Worm (Caenorhabditis elegans): ENCODE results near the gene col-124.
A peak's percentile ranks its signal among the peaks of the same experiment; 100 is the strongest.

Gene col-124

DNA sequence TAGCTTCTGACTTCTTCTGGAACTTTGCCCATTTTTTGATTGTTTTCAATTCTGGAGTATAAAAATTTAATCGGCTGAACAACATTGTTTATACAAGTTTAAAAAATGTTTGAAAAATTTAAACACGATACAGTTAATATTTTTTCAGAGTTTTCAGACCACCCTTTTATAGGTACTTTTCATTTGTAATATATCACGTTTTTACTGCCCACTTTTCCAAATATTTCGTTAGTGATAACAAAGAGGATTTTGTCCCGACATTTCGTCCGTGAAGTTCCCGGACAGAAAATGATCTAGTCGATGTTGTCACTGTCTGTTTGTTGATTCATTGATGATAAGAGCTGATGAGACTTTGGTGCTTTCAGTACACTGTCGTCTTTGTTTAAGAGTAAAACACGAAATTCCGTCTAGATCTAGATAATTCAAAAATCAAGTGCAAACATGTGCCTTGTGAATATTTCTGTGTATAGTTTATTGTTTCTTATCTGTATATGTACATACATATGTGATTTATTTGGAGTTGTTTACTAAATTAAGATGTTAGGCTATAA lies 19.1 kb downstream of the col-124 start, which contains the start of gene ech-9:
ech-9 (minus strand) TSS at position 51 of the 551 bp plus-strand sequence.
- TF ChIP-seq zip-5 (tag; optimal IDR thresholded peaks at IDR 0.05) (no peak), elt-4 (tag; optimal IDR thresholded peaks at IDR 0.05) (no peak), fax-1 (tag; optimal IDR thresholded peaks at IDR 0.05) (no peak), C08G9.2 (tag; optimal IDR thresholded peaks at IDR 0.05) (no peak), ceh-45 (GFP tag; IDR thresholded peaks at IDR 0.05) (no peak), Y22D7AL.16 (tag; optimal IDR thresholded peaks at IDR 0.05) (no peak), ceh-19 (GFP tag; optimal IDR thresholded peaks at IDR 0.05) (no peak), hlh-13 (GFP tag; optimal IDR thresholded peaks at IDR 0.05) (no peak), ceh-31 (tag; optimal IDR thresholded peaks at IDR 0.05) (no peak), gmeb-2 (tag; optimal IDR thresholded peaks at IDR 0.05) (no peak), dve-1 (tag; optimal IDR thresholded peaks at IDR 0.05) (no peak)

ce11 chrIV:10236106-10236505 lies 19.9 kb downstream of the col-124 start:
- TF ChIP-seq tbx-2 (tag; optimal IDR thresholded peaks at IDR 0.05) (no peak), ceh-19 (GFP tag; optimal IDR thresholded peaks at IDR 0.05) (no peak)

ce11 chrIV:10239045-10239444 lies 22.8 kb downstream of the col-124 start, which contains the start of gene ech-8:
ech-8 (minus strand) TSS chrIV:10239176.
- peak; percentile 44 for TF ChIP-seq elt-2 (tag; optimal IDR thresholded peaks at IDR 0.05)
- no peak for TF ChIP-seq eyg-1 (tag; optimal IDR thresholded peaks at IDR 0.05)
- TF ChIP-seq K09A11.1 (tag; optimal IDR thresholded peaks at IDR 0.05; ENCODE audit: insufficient read depth) = no peak

DNA sequence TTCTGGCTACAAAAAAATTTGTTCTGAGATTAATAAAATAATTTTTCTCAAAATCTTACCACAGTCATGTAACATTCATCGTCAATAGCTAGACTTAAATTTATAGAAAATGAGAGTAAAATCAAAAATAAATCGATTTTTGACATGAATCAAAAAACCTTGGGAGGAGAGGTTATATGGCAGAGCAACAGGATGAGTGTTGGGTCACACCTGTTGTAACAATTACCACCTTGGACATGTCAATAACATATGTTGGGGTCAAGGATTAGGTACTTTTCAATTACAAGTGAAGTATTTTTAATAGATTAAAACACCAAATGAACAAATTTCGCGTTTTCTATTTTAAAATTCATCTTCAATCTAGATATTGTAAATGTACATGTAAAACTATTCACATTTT lies 25.4 kb downstream of the col-124 start, which contains the start of gene lipl-7:
lipl-7 (minus strand) TSS at position 165 of the 400 bp plus-strand sequence.
- no peak for TF ChIP-seq syd-9 (tag; optimal IDR thresholded peaks at IDR 0.05)
- TF ChIP-seq nhr-11 (tag; optimal IDR thresholded peaks at IDR 0.05) = no peak
- no peak for TF ChIP-seq ceh-24 (tag; optimal IDR thresholded peaks at IDR 0.05)
- no peak for TF ChIP-seq pros-1 (tag; optimal IDR thresholded peaks at IDR 0.05)
- no peak for TF ChIP-seq T23F11.4 (GFP tag; optimal IDR thresholded peaks at IDR 0.05)
- no peak for TF ChIP-seq nfya-1 (tag; optimal IDR thresholded peaks at IDR 0.05)
- TF ChIP-seq odd-2 (tag; optimal IDR thresholded peaks at IDR 0.05) = no peak
- no peak for TF ChIP-seq ceh-31 (tag; optimal IDR thresholded peaks at IDR 0.05)

- no peak for TF ChIP-seq ttx-3 (tag; optimal IDR thresholded peaks at IDR 0.05)
- no peak for TF ChIP-seq dve-1 (tag; optimal IDR thresholded peaks at IDR 0.05)
- no peak for TF ChIP-seq hlh-15 (tag; optimal IDR thresholded peaks at IDR 0.05)
These were observed 26.3 kb downstream of the col-124 start for ce11 chrIV:10242458-10243123.

DNA sequence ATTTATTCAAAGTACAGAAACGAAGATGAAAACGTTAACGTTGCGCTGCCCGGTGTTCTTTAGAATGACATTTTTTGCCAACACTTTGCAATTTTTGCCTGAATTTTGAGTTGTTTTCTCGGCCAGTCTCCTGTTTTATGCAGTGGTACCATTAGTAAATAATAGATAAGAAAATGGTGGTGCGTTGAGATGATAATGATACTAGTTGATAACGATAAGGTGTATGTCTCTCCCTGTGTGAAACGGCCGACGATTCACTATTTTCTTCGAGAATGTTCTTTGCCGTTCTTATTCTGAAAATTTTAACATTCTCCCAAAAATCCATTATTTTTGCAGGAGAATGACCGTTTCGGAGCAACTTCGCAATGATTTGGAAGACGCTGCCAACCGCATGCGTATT lies 27.0 kb downstream of the col-124 start, which contains the start of gene tkt-1:
tkt-1 (plus strand) TSS at position 337 of the 400 bp plus-strand sequence.
- TF ChIP-seq pat-9 (tag; optimal IDR thresholded peaks at IDR 0.05) (no peak), elt-2 (tag; optimal IDR thresholded peaks at IDR 0.05) (peak; percentile 91)

- TF ChIP-seq ceh-19 (GFP tag; optimal IDR thresholded peaks at IDR 0.05) (no peak), hlh-8 (tag; optimal IDR thresholded peaks at IDR 0.05) (no peak)
These were observed 29.5 kb downstream of the col-124 start, which contains the start of gene F01G10.10 for ce11 chrIV:10245666-10246210. F01G10.10 (plus strand) TSS chrIV:10246160.

All from whole organism, late embryonic.